Fruit fly (Drosophila melanogaster): ENCODE data around the gene Apc.

Apc gene

dm6 chr3R:28810942-28811676 lies 33.4 kb downstream of the Apc start, which contains the start of gene wdn (continued):
- TF ChIP-seq ftz-f1 (GFP tag; optimal IDR thresholded peaks at IDR 0.05), result peak; percentile 73
- TF ChIP-seq CG8089 (GFP tag; optimal IDR thresholded peaks at IDR 0.05), result no peak
- TF ChIP-seq bab2 (GFP tag; optimal IDR thresholded peaks at IDR 0.05), result peak; percentile 2
- no peak for TF ChIP-seq sna (GFP tag; IDR thresholded peaks at IDR 0.05; ENCODE audit: partially characterized antibody)
- peak; percentile 92 for TF ChIP-seq CG15514 (GFP tag; optimal IDR thresholded peaks at IDR 0.05)
- peak; percentile 91 for TF ChIP-seq bigmax (GFP tag; optimal IDR thresholded peaks at IDR 0.05)
- no peak for TF ChIP-seq CG5953 (GFP tag; IDR thresholded peaks at IDR 0.05)
- TF ChIP-seq lbe (GFP tag; optimal IDR thresholded peaks at IDR 0.05), result no peak
- TF ChIP-seq CG10321 (GFP tag; IDR thresholded peaks at IDR 0.05), result no peak
- TF ChIP-seq eyg (GFP tag; optimal IDR thresholded peaks at IDR 0.05), result no peak
- peak; percentile 47 for TF ChIP-seq pzg (GFP tag; optimal IDR thresholded peaks at IDR 0.05)
- peak; percentile 46 for TF ChIP-seq Dref (GFP tag; IDR thresholded peaks at IDR 0.05)
- TF ChIP-seq E2f1 (GFP tag; IDR thresholded peaks at IDR 0.05), result peak; percentile 50; the same call in 1 of the 2 replicates
- no peak for TF ChIP-seq H2.0 (GFP tag; IDR thresholded peaks at IDR 0.05)
- TF ChIP-seq Med (GFP tag), result peak; percentile 72
- TF ChIP-seq Fer3 (tag; optimal IDR thresholded peaks at IDR 0.05), result no peak
- TF ChIP-seq jumu (GFP tag; optimal IDR thresholded peaks at IDR 0.05), result peak; percentile 3
- peak; percentile 16 for TF ChIP-seq CG17186 (GFP tag; optimal IDR thresholded peaks at IDR 0.05)
- no peak for TF ChIP-seq dmrt99B (tag; optimal IDR thresholded peaks at IDR 0.05)
- peak; percentile 54; the same call in 1 of the 2 replicates for TF ChIP-seq CG13287 (GFP tag; IDR thresholded peaks at IDR 0.05; ENCODE audit: partially characterized antibody)
- TF ChIP-seq gro (GFP tag; optimal IDR thresholded peaks at IDR 0.05), result no peak
- TF ChIP-seq zf30C (GFP tag; optimal IDR thresholded peaks at IDR 0.05), result no peak
- no peak for TF ChIP-seq br (optimal IDR thresholded peaks at IDR 0.05)
- no peak for TF ChIP-seq jigr1 (GFP tag; IDR thresholded peaks at IDR 0.05)
- peak; percentile 96 for TF ChIP-seq MESR4 (GFP tag; optimal IDR thresholded peaks at IDR 0.05)
- no peak for TF ChIP-seq wdn (GFP tag; IDR thresholded peaks at IDR 0.05)
- TF ChIP-seq tin (GFP tag; optimal IDR thresholded peaks at IDR 0.05), result no peak
- TF ChIP-seq CG11247 (GFP tag; IDR thresholded peaks at IDR 0.05), result no peak
- TF ChIP-seq CG12769 (tag; optimal IDR thresholded peaks at IDR 0.05), result no peak
- TF ChIP-seq CkIIα-i1 (GFP tag; IDR thresholded peaks at IDR 0.05), result no peak
- no peak for TF ChIP-seq CG3407 (GFP tag; optimal IDR thresholded peaks at IDR 0.05)
- TF ChIP-seq CG18599 (GFP tag; optimal IDR thresholded peaks at IDR 0.05), result no peak
- TF ChIP-seq pros (GFP tag; optimal IDR thresholded peaks at IDR 0.05), result no peak
- peak; percentile 36; the same call in 1 of the 2 replicates for TF ChIP-seq Scr (GFP tag; IDR thresholded peaks at IDR 0.05; ENCODE audit: partially characterized antibody)
- no peak for TF ChIP-seq Nf-YC (tag; optimal IDR thresholded peaks at IDR 0.05)
- no peak for TF ChIP-seq Mes4 (GFP tag; optimal IDR thresholded peaks at IDR 0.05)
- TF ChIP-seq org-1 (GFP tag; optimal IDR thresholded peaks at IDR 0.05), result no peak
- peak; percentile 32; the same call in 1 of the 2 replicates for TF ChIP-seq CG9932 (GFP tag; IDR thresholded peaks at IDR 0.05)
- no peak for TF ChIP-seq az2 (GFP tag; optimal IDR thresholded peaks at IDR 0.05)
- no peak for TF ChIP-seq sr (GFP tag; IDR thresholded peaks at IDR 0.05)
- TF ChIP-seq CG10147 (GFP tag; optimal IDR thresholded peaks at IDR 0.05), result peak; percentile 6
- TF ChIP-seq hbn (GFP tag; IDR thresholded peaks at IDR 0.05; ENCODE audit: partially characterized antibody), result no peak
- no peak for TF ChIP-seq Asciz (GFP tag; optimal IDR thresholded peaks at IDR 0.05)
- TF ChIP-seq CG4854 (GFP tag; optimal IDR thresholded peaks at IDR 0.05), result no peak
- no peak for TF ChIP-seq Camta (GFP tag; optimal IDR thresholded peaks at IDR 0.05)
- peak in 1 of 2 experiments; percentile 38 for TF ChIP-seq Pdp1 (GFP tag; optimal IDR thresholded peaks at IDR 0.05)
- TF ChIP-seq Six4 (GFP tag; optimal IDR thresholded peaks at IDR 0.05), result no peak
- TF ChIP-seq Dip3 (GFP tag; optimal IDR thresholded peaks at IDR 0.05), result peak; percentile 12
- no peak for TF ChIP-seq CG1024 (GFP tag; IDR thresholded peaks at IDR 0.05)
- peak; percentile 40; the same call in 1 of the 2 replicates for TF ChIP-seq MBD-R2 (GFP tag; IDR thresholded peaks at IDR 0.05)
